Worm (Caenorhabditis elegans) whole organism, L2 larva: Measurements from ENCODE around the gene irld-1.

ENCODE experiments used
- C34F6.9 ChIP-seq: fragments of 150-350 bp; optimal IDR thresholded peaks from 2 replicates; lab custom pipeline; 2014; ENCODE audit warnings: missing biosample characterization, missing genetic modification characterization
- F13H6.1 ChIP-seq: sonication (generic microtip); optimal IDR thresholded peaks from 2 replicates; lab custom pipeline; 2016; ENCODE audit warnings: missing genetic modification characterization, missing compliant biosample characterization
- R02D3.7 ChIP-seq: fragments of 150-350 bp; optimal IDR thresholded peaks from 2 replicates; lab custom pipeline; 2014; ENCODE audit warnings: missing biosample characterization, missing genetic modification characterization
- Y55F3AM.14 ChIP-seq: fragments of 200-800 bp; sonication (Bioruptor generic); optimal IDR thresholded peaks from 2 replicates; lab custom pipeline; 2018; ENCODE audit warnings: mild to moderate bottlenecking, missing genetic modification characterization, missing compliant biosample characterization
- ZK546.5 ChIP-seq: sonication (generic microtip); optimal IDR thresholded peaks from 2 replicates; lab custom pipeline; 2017; ENCODE audit warnings: missing biosample characterization, missing genetic modification characterization
- alr-1 ChIP-seq: fragments of 150-350 bp; optimal IDR thresholded peaks from 2 replicates; lab custom pipeline; 2014; ENCODE audit warnings: missing biosample characterization, missing genetic modification characterization
- aly-2 ChIP-seq: fragments of 150-350 bp; optimal IDR thresholded peaks from 2 replicates; lab custom pipeline; 2014; ENCODE audit warnings: missing biosample characterization, missing genetic modification characterization
- ama-1 ChIP-seq: fragments of 150-350 bp; optimal IDR thresholded peaks from 2 replicates; lab custom pipeline; 2018; ENCODE audit warnings: inconsistent platforms
- blmp-1 ChIP-seq: sonication (generic microtip); optimal IDR thresholded peaks from 2 replicates; lab custom pipeline; 2017; ENCODE audit warnings: missing genetic modification characterization, mild to moderate bottlenecking, missing compliant biosample characterization, antibody characterized with exemption, moderate library complexity; ENCODE audit not compliant: insufficient read depth
- ceh-82 ChIP-seq: fragments of 150-350 bp; optimal IDR thresholded peaks from 2 replicates; lab custom pipeline; 2014; ENCODE audit warnings: missing biosample characterization, missing genetic modification characterization
- crh-2 ChIP-seq: sonication (generic microtip); optimal IDR thresholded peaks from 2 replicates; lab custom pipeline; 2017; ENCODE audit warnings: missing biosample characterization, missing genetic modification characterization
- dmd-4 ChIP-seq: sonication (generic microtip); optimal IDR thresholded peaks from 2 replicates; lab custom pipeline; 2017; ENCODE audit warnings: missing biosample characterization, missing genetic modification characterization
- elt-3 ChIP-seq: sonication (generic microtip); optimal IDR thresholded peaks from 2 replicates; lab custom pipeline; 2017; ENCODE audit warnings: missing biosample characterization, missing genetic modification characterization
- fos-1 ChIP-seq: fragments of 150-350 bp; optimal IDR thresholded peaks from 2 replicates; lab custom pipeline; 2014; ENCODE audit warnings: missing biosample characterization, missing genetic modification characterization
- gmeb-1 ChIP-seq: fragments of 150-350 bp; optimal IDR thresholded peaks from 2 replicates; lab custom pipeline; 2014; ENCODE audit warnings: missing biosample characterization, missing genetic modification characterization
- lin-13 ChIP-seq: fragments of 150-350 bp; optimal IDR thresholded peaks from 2 replicates; lab custom pipeline; 2014; ENCODE audit warnings: missing biosample characterization, missing genetic modification reagents, missing genetic modification characterization
- lin-39 ChIP-seq: fragments of 150-350 bp; optimal IDR thresholded peaks from 2 replicates; lab custom pipeline; 2014; ENCODE audit warnings: missing biosample characterization, missing genetic modification reagents, missing genetic modification characterization
- lsy-2 ChIP-seq, 2 experiments: fragments of 150-350 bp in 1 of 2; sonication (generic microtip) in 1 of 2; optimal IDR thresholded peaks; 2 replicates each; lab custom pipeline; 2014 to 2017; ENCODE audit warnings: missing biosample characterization in 2 of 2, missing genetic modification characterization in 2 of 2
- mbf-1 ChIP-seq: sonication (generic microtip); optimal IDR thresholded peaks from 2 replicates; lab custom pipeline; 2017; ENCODE audit warnings: missing biosample characterization, missing genetic modification characterization
- nhr-11 ChIP-seq: fragments of 150-350 bp; optimal IDR thresholded peaks from 2 replicates; lab custom pipeline; 2014; ENCODE audit warnings: missing biosample characterization, missing genetic modification characterization
- nhr-12 ChIP-seq: fragments of 150-350 bp; optimal IDR thresholded peaks from 2 replicates; lab custom pipeline; 2014; ENCODE audit warnings: missing biosample characterization, missing genetic modification characterization
- nhr-129 ChIP-seq: fragments of 150-350 bp; optimal IDR thresholded peaks from 2 replicates; lab custom pipeline; 2014; ENCODE audit warnings: missing biosample characterization, missing genetic modification characterization
- nhr-23 ChIP-seq: fragments of 150-350 bp; optimal IDR thresholded peaks from 2 replicates; lab custom pipeline; 2014; ENCODE audit warnings: missing biosample characterization, missing genetic modification reagents, missing genetic modification characterization
- nhr-237 ChIP-seq: fragments of 150-350 bp; optimal IDR thresholded peaks from 2 replicates; lab custom pipeline; 2014; ENCODE audit warnings: missing biosample characterization, missing genetic modification characterization
- nhr-25 ChIP-seq: fragments of 150-350 bp; sonication (generic microtip); optimal IDR thresholded peaks from 3 replicates; lab custom pipeline; 2014; ENCODE audit warnings: missing biosample characterization, missing genetic modification characterization
- nhr-77 ChIP-seq: fragments of 150-350 bp; optimal IDR thresholded peaks from 2 replicates; lab custom pipeline; 2014; ENCODE audit warnings: missing biosample characterization, missing genetic modification characterization
- peb-1 ChIP-seq: fragments of 150-350 bp; optimal IDR thresholded peaks from 2 replicates; lab custom pipeline; 2014; ENCODE audit warnings: missing biosample characterization, missing genetic modification characterization
- sem-4 ChIP-seq: fragments of 150-350 bp; optimal IDR thresholded peaks from 2 replicates; lab custom pipeline; 2014; ENCODE audit warnings: missing biosample characterization, missing genetic modification reagents, missing genetic modification characterization
- skn-1 ChIP-seq: sonication (generic microtip); optimal IDR thresholded peaks from 2 replicates; lab custom pipeline; 2017; ENCODE audit warnings: missing biosample characterization, missing genetic modification characterization
- sma-3 ChIP-seq: sonication (generic microtip); optimal IDR thresholded peaks from 2 replicates; lab custom pipeline; 2016; ENCODE audit warnings: missing genetic modification reagents, missing genetic modification characterization, missing compliant biosample characterization
- sma-9 ChIP-seq, 2 experiments: fragments of 150-350 bp in 1 of 2; sonication (generic microtip) in 1 of 2; optimal IDR thresholded peaks; 2 replicates each; lab custom pipeline; 2014 to 2016; ENCODE audit warnings: missing genetic modification characterization in 2 of 2, mild to moderate bottlenecking in 1 of 2, missing biosample characterization in 1 of 2, missing compliant biosample characterization in 1 of 2, missing genetic modification reagents in 1 of 2, moderate library complexity in 1 of 2
- snpc-4 ChIP-seq: fragments of 150-350 bp; optimal IDR thresholded peaks from 2 replicates; lab custom pipeline; 2014; ENCODE audit warnings: missing biosample characterization, missing genetic modification characterization
- unc-62 ChIP-seq: fragments of 150-350 bp; optimal IDR thresholded peaks from 2 replicates; lab custom pipeline; 2014; ENCODE audit warnings: missing biosample characterization, missing genetic modification reagents, missing genetic modification characterization
- zag-1 ChIP-seq: fragments of 150-350 bp; optimal IDR thresholded peaks from 2 replicates; lab custom pipeline; 2014; ENCODE audit warnings: missing biosample characterization, missing genetic modification characterization
- ztf-1 ChIP-seq: fragments of 200-800 bp; sonication (Bioruptor generic); conservative IDR thresholded peaks from 2 replicates; pipeline ENCODE4 v1.3.6; 2022; ENCODE audit warnings: missing genetic modification characterization, missing compliant biosample characterization
- ztf-11 ChIP-seq: sonication (generic microtip); optimal IDR thresholded peaks from 2 replicates; lab custom pipeline; 2017; ENCODE audit warnings: missing biosample characterization, missing genetic modification characterization
- ztf-4 ChIP-seq: fragments of 150-350 bp; optimal IDR thresholded peaks from 2 replicates; lab custom pipeline; 2014; ENCODE audit warnings: missing biosample characterization, missing genetic modification characterization

The irld-1 gene

ce11 chrV:4302842-4303241 is 33.7 kb upstream of the irld-1 start:
- TF ChIP-seq Y55F3AM.14 (GFP tag; lab: Kevin White, UChicago) = no peak
- no peak for TF ChIP-seq ztf-4 (tag; lab: Kevin White, UChicago)
- TF ChIP-seq ZK546.5 (tag; lab: Kevin White, UChicago) = no peak
- TF ChIP-seq crh-2 = no peak
- TF ChIP-seq R02D3.7 = no peak
- no peak for TF ChIP-seq blmp-1 (tag; lab: Kevin White, UChicago)
- TF ChIP-seq aly-2 (tag; lab: Kevin White, UChicago) = no peak
- no peak for TF ChIP-seq C34F6.9 (tag; lab: Kevin White, UChicago)
- TF ChIP-seq ceh-82 (tag; lab: Kevin White, UChicago) = no peak
- TF ChIP-seq peb-1 = no peak
- TF ChIP-seq fos-1 (tag; lab: Kevin White, UChicago) = no peak
- no peak for TF ChIP-seq sma-3 (GFP tag; lab: Kevin White, UChicago)
- no peak for TF ChIP-seq sma-9 (GFP tag; optimal IDR thresholded peaks at IDR 0.05; lab: Kevin White, UChicago)
- no peak for TF ChIP-seq sma-9 (tag; optimal IDR thresholded peaks at IDR 0.05; lab: Kevin White, UChicago)
- no peak for TF ChIP-seq alr-1 (tag; lab: Kevin White, UChicago)
- no peak for TF ChIP-seq nhr-11 (tag; lab: Kevin White, UChicago)
- no peak for TF ChIP-seq snpc-4 (tag; lab: Kevin White, UChicago)
- no peak for TF ChIP-seq sem-4 (tag; lab: Kevin White, UChicago)
- TF ChIP-seq, all 48 proteins: peak for 0

- no peak for TF ChIP-seq lin-13 (GFP tag; lab: Kevin White, UChicago)
- TF ChIP-seq nhr-11 (tag; lab: Kevin White, UChicago) = no peak
- no peak for TF ChIP-seq skn-1 (tag; lab: Kevin White, UChicago)
- no peak for TF ChIP-seq nhr-12 (tag; lab: Kevin White, UChicago)
- no peak for TF ChIP-seq ceh-82 (tag; lab: Kevin White, UChicago)
- no peak for TF ChIP-seq crh-2
- TF ChIP-seq nhr-237 (tag; lab: Kevin White, UChicago) = no peak
- TF ChIP-seq R02D3.7 = no peak
- TF ChIP-seq F13H6.1 (tag; lab: Kevin White, UChicago) = no peak
- TF ChIP-seq ztf-1 = no peak
- no peak for TF ChIP-seq mbf-1
- TF ChIP-seq nhr-25 (tag; lab: Kevin White, UChicago) = no peak
- no peak for TF ChIP-seq snpc-4 (tag; lab: Kevin White, UChicago)
- TF ChIP-seq dmd-4 = no peak
- TF ChIP-seq C34F6.9 (tag; lab: Kevin White, UChicago) = no peak
- no peak for TF ChIP-seq gmeb-1
Observed at ce11 chrV:4303793-4304192, 32.8 kb upstream of the irld-1 start.

DNA sequence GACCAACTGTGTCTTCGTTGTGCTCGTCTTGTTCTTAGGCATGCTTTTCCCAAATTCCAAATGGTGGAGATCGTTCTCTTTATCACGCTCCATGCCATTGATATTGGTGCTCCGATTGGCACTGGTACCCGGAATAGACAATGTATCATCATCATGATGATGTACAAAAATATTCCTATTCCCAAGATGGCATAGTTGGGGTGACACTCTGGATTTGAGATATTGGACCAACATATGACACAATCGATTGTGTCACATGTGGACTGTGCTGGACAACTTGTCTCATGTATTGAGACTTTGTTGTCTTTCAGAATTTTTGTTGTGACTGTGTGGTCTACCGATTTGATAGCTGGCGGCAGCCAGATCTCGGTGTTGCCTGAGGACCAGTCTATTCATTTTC is 32.3 kb upstream of the irld-1 start:
- TF ChIP-seq unc-62 (no peak), lsy-2 (tag; optimal IDR thresholded peaks at IDR 0.05; lab: Kevin White, UChicago) (no peak), lin-13 (GFP tag; lab: Kevin White, UChicago) (no peak), blmp-1 (tag; lab: Kevin White, UChicago) (no peak), sem-4 (tag; lab: Kevin White, UChicago) (no peak), F13H6.1 (tag; lab: Kevin White, UChicago) (no peak), elt-3 (no peak), zag-1 (tag; lab: Kevin White, UChicago) (no peak)

DNA sequence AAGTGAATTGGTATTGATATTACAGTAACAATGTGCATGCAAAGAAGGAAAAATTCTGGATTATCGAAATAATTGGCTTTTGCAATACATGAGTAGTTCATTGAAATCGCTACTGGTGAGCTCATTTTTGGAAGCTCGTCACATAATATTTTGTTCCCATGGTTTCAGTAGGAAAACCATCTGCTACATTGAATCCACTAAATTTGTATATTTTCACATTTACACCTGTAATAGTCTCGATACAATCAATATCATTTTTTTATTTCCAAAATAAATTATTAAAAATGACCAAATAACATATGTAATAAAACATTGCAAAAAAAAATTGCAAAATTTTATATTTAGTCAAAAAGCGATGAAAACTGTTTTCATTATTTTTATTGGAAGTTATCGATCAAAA is 21.5 kb upstream of the irld-1 start, which contains the start of gene srh-192:
Gene srh-192 (minus strand): TSS at position 101 of the 400 bp plus-strand sequence.
- TF ChIP-seq gmeb-1 = no peak
- no peak for TF ChIP-seq unc-62
- no peak for TF ChIP-seq lin-39 (tag; lab: Kevin White, UChicago)
- no peak for TF ChIP-seq C34F6.9 (tag; lab: Kevin White, UChicago)
- TF ChIP-seq crh-2 = no peak
- TF ChIP-seq nhr-12 (tag; lab: Kevin White, UChicago) = no peak
- no peak for TF ChIP-seq elt-3
- no peak for TF ChIP-seq nhr-129 (tag; lab: Kevin White, UChicago)
- no peak for TF ChIP-seq ztf-11 (tag; lab: Kevin White, UChicago)
- no peak for TF ChIP-seq nhr-77 (tag; lab: Kevin White, UChicago)
- no peak for TF ChIP-seq sem-4 (tag; lab: Kevin White, UChicago)
- no peak for TF ChIP-seq nhr-23 (tag; lab: Kevin White, UChicago)
- TF ChIP-seq sma-9 (GFP tag; optimal IDR thresholded peaks at IDR 0.05; lab: Kevin White, UChicago) = no peak
- TF ChIP-seq sma-9 (tag; optimal IDR thresholded peaks at IDR 0.05; lab: Kevin White, UChicago) = no peak
- TF ChIP-seq ceh-82 (tag; lab: Kevin White, UChicago) = no peak
- no peak for TF ChIP-seq lsy-2 (tag; optimal IDR thresholded peaks at IDR 0.05; lab: Kevin White, UChicago)
- no peak for TF ChIP-seq ama-1 (lab: Kevin White, UChicago)
- no peak for TF ChIP-seq alr-1 (tag; lab: Kevin White, UChicago)
- no peak for TF ChIP-seq ztf-4 (tag; lab: Kevin White, UChicago)
